Fruit fly (Drosophila melanogaster) whole organism, embryonic: Measurements from ENCODE around the gene NijB.

ENCODE experiments used
- Bteb2 ChIP-seq: fragments of 200-800 bp; sonication (Bioruptor generic); optimal IDR thresholded peaks from 2 replicates; lab custom pipeline; 2016; ENCODE audit warnings: missing biosample characterization, missing genetic modification characterization
- CG12219 ChIP-seq: fragments of 200-800 bp; sonication (Bioruptor generic); optimal IDR thresholded peaks from 3 replicates; lab custom pipeline; 2018; ENCODE audit warnings: missing biosample characterization, mild to moderate bottlenecking, missing genetic modification characterization
- CG12236 ChIP-seq: fragments of 200-800 bp; sonication (Bioruptor generic); optimal IDR thresholded peaks from 2 replicates; lab custom pipeline; 2016; ENCODE audit warnings: missing biosample characterization, missing genetic modification characterization
- CG13296 ChIP-seq: fragments of 200-800 bp; sonication (Bioruptor generic); optimal IDR thresholded peaks from 3 replicates; lab custom pipeline; 2018; ENCODE audit warnings: missing biosample characterization, mild to moderate bottlenecking, missing genetic modification characterization
- CG14050 ChIP-seq: fragments of 200-800 bp; sonication (Bioruptor generic); IDR thresholded peaks from 3 replicates; pipeline ENCODE4 v1.3.6; 2022; ENCODE audit warnings: missing biosample characterization, missing genetic modification characterization
- CG17186 ChIP-seq: fragments of 200-800 bp; sonication (Bioruptor generic); optimal IDR thresholded peaks from 3 replicates; lab custom pipeline; 2017; ENCODE audit warnings: missing biosample characterization, missing genetic modification reagents, missing genetic modification characterization
- CG17328 ChIP-seq: fragments of 200-800 bp; sonication (Bioruptor generic); IDR thresholded peaks from 2 replicates; pipeline ENCODE4 v1.3.6; 2022; ENCODE audit warnings: missing biosample characterization, missing genetic modification characterization
- CG18619 ChIP-seq: fragments of 200-800 bp; sonication (Bioruptor generic); optimal IDR thresholded peaks from 3 replicates; lab custom pipeline; 2017; ENCODE audit warnings: missing biosample characterization, mild to moderate bottlenecking, missing genetic modification characterization
- CG30020 ChIP-seq: fragments of 200-800 bp; optimal IDR thresholded peaks from 2 replicates; lab custom pipeline; 2019; ENCODE audit warnings: missing biosample characterization, mild to moderate bottlenecking, missing genetic modification characterization, moderate library complexity
- CG3065 ChIP-seq: fragments of 200-800 bp; sonication (Bioruptor generic); optimal IDR thresholded peaks from 2 replicates; lab custom pipeline; 2016; ENCODE audit warnings: missing biosample characterization, missing genetic modification characterization
- CG31224 ChIP-seq: fragments of 200-800 bp; sonication (Bioruptor generic); IDR thresholded peaks from 2 replicates; pipeline ENCODE4 v1.3.6; 2022; ENCODE audit warnings: missing biosample characterization, missing genetic modification characterization
- CG33213 ChIP-seq: fragments of 200-800 bp; sonication (Bioruptor generic); optimal IDR thresholded peaks from 3 replicates; lab custom pipeline; 2016; ENCODE audit warnings: missing biosample characterization, missing genetic modification characterization
- CG42726 ChIP-seq: fragments of 200-800 bp; sonication (Bioruptor generic); IDR thresholded peaks from 2 replicates; pipeline ENCODE4 v1.3.6; 2022; ENCODE audit warnings: missing biosample characterization, missing genetic modification characterization; ENCODE audit not compliant: partially characterized antibody
- CG4424 ChIP-seq: fragments of 200-800 bp; sonication (Bioruptor generic); optimal IDR thresholded peaks from 3 replicates; lab custom pipeline; 2016; ENCODE audit warnings: missing biosample characterization, missing genetic modification characterization
- CG4854 ChIP-seq: fragments of 200-800 bp; sonication (Bioruptor generic); optimal IDR thresholded peaks from 2 replicates; lab custom pipeline; 2016; ENCODE audit warnings: missing biosample characterization, missing genetic modification characterization, inconsistent platforms
- CG6654 ChIP-seq: fragments of 200-800 bp; sonication (Bioruptor generic); optimal IDR thresholded peaks from 2 replicates; lab custom pipeline; 2017; ENCODE audit warnings: missing biosample characterization, mild to moderate bottlenecking, missing genetic modification characterization
- CG6765 ChIP-seq: fragments of 200-800 bp; sonication (Bioruptor generic); optimal IDR thresholded peaks from 3 replicates; lab custom pipeline; 2017; ENCODE audit warnings: missing biosample characterization, mild to moderate bottlenecking, missing genetic modification characterization
- CG6791 ChIP-seq: fragments of 200-800 bp; sonication (Bioruptor generic); IDR thresholded peaks from 3 replicates; pipeline ENCODE4 v1.3.6; 2022; ENCODE audit warnings: missing biosample characterization, missing genetic modification characterization; ENCODE audit not compliant: partially characterized antibody
- CG8478 ChIP-seq: fragments of >200 bp; optimal IDR thresholded peaks from 2 replicates; lab custom pipeline; 2018
- CG9797 ChIP-seq: fragments of 200-800 bp; sonication (Bioruptor generic); optimal IDR thresholded peaks from 3 replicates; lab custom pipeline; 2018; ENCODE audit warnings: missing biosample characterization, mild to moderate bottlenecking, missing genetic modification characterization
- Dad ChIP-seq: fragments of 200-800 bp; sonication (Bioruptor generic); optimal IDR thresholded peaks from 3 replicates; lab custom pipeline; 2016; ENCODE audit warnings: missing biosample characterization, missing genetic modification characterization
- Dfd ChIP-seq, 2 experiments: fragments of >200 bp; optimal IDR thresholded peaks; 2 replicates each; lab custom pipeline; 2017; ENCODE audit warnings: missing biosample characterization in 2 of 2, missing genetic modification characterization in 2 of 2
- H15 ChIP-seq: fragments of 200-800 bp; sonication (Bioruptor generic); IDR thresholded peaks from 3 replicates; pipeline ENCODE4 v1.3.6; 2022; ENCODE audit warnings: missing biosample characterization, missing genetic modification characterization
- H2.0 ChIP-seq: fragments of 200-800 bp; sonication (Bioruptor generic); IDR thresholded peaks from 2 replicates; pipeline ENCODE4 v1.3.6; 2022; ENCODE audit warnings: missing biosample characterization, missing genetic modification characterization
- Hr51 ChIP-seq, 2 experiments: fragments of 200-800 bp; sonication (Bioruptor generic); optimal IDR thresholded peaks; 2 replicates in 1 of 2; 3 replicates in 1 of 2; lab custom pipeline; 2016 to 2018; ENCODE audit warnings: missing biosample characterization in 2 of 2, missing genetic modification characterization in 2 of 2, mild to moderate bottlenecking in 1 of 2, moderate library complexity in 1 of 2
- NC2α ChIP-seq: fragments of 200-800 bp; sonication (Bioruptor generic); optimal IDR thresholded peaks from 2 replicates; lab custom pipeline; 2016; ENCODE audit warnings: missing biosample characterization, missing genetic modification characterization
- Neu2 ChIP-seq: fragments of 200-800 bp; sonication (Bioruptor generic); optimal IDR thresholded peaks from 3 replicates; lab custom pipeline; 2016; ENCODE audit warnings: missing biosample characterization, missing genetic modification characterization, borderline replicate concordance
- Nf-YA ChIP-seq: fragments of 200-800 bp; sonication (Bioruptor generic); IDR thresholded peaks from 2 replicates; pipeline ENCODE4 v1.3.6; 2022; ENCODE audit warnings: missing biosample characterization, missing genetic modification characterization
- Nf-YB ChIP-seq: fragments of 200-800 bp; sonication (Bioruptor generic); optimal IDR thresholded peaks from 3 replicates; lab custom pipeline; 2019; ENCODE audit warnings: missing biosample characterization, mild to moderate bottlenecking, missing genetic modification characterization, moderate library complexity
- Oaz ChIP-seq: fragments of 200-800 bp; sonication (Bioruptor generic); IDR thresholded peaks from 2 replicates; pipeline ENCODE4 v1.3.6; 2022; ENCODE audit warnings: missing biosample characterization, missing genetic modification characterization
- Oli ChIP-seq: fragments of 200-800 bp; sonication (Bioruptor generic); optimal IDR thresholded peaks from 2 replicates; lab custom pipeline; 2018; ENCODE audit warnings: missing biosample characterization, mild to moderate bottlenecking, missing genetic modification characterization, moderate library complexity
- Optix ChIP-seq: fragments of 200-800 bp; sonication (Bioruptor generic); IDR thresholded peaks from 3 replicates; pipeline ENCODE4 v1.3.6; 2022; ENCODE audit warnings: missing biosample characterization, missing genetic modification characterization
- Scr ChIP-seq: fragments of 200-800 bp; sonication (Bioruptor generic); IDR thresholded peaks from 2 replicates; pipeline ENCODE4 v1.3.6; 2022; ENCODE audit warnings: missing biosample characterization, missing genetic modification characterization; ENCODE audit not compliant: partially characterized antibody
- Xrp1 ChIP-seq: fragments of 200-800 bp; sonication (Bioruptor generic); IDR thresholded peaks from 2 replicates; pipeline ENCODE4 v1.3.6; 2022; ENCODE audit warnings: missing biosample characterization, missing genetic modification characterization
- amos ChIP-seq: fragments of 200-800 bp; sonication (Bioruptor generic); IDR thresholded peaks from 2 replicates; pipeline ENCODE4 v1.3.6; 2022; ENCODE audit warnings: missing biosample characterization, missing genetic modification characterization; ENCODE audit not compliant: partially characterized antibody
- ap ChIP-seq: fragments of 200-800 bp; sonication (Bioruptor generic); IDR thresholded peaks from 2 replicates; pipeline ENCODE4 v1.3.6; 2022; ENCODE audit warnings: missing biosample characterization, missing genetic modification characterization
- cad ChIP-seq: fragments of >200 bp; optimal IDR thresholded peaks from 2 replicates; lab custom pipeline; 2017; ENCODE audit warnings: missing biosample characterization, missing genetic modification characterization
- crc ChIP-seq: fragments of 200-800 bp; sonication (Bioruptor generic); optimal IDR thresholded peaks from 2 replicates; lab custom pipeline; 2016; ENCODE audit warnings: missing biosample characterization, missing genetic modification characterization
- croc ChIP-seq: fragments of 200-800 bp; sonication (Bioruptor generic); conservative IDR thresholded peaks from 3 replicates; pipeline ENCODE4 v1.3.6; 2022; ENCODE audit warnings: missing biosample characterization, missing genetic modification characterization
- crp ChIP-seq, 2 experiments: fragments of 200-800 bp; sonication (Bioruptor generic); optimal IDR thresholded peaks; 2 replicates in 1 of 2; 3 replicates in 1 of 2; lab custom pipeline; 2017; ENCODE audit warnings: missing biosample characterization in 2 of 2, missing genetic modification characterization in 2 of 2, mild to moderate bottlenecking in 1 of 2, moderate library complexity in 1 of 2
- dmrt11E ChIP-seq: fragments of 200-800 bp; sonication (Bioruptor generic); optimal IDR thresholded peaks from 3 replicates; lab custom pipeline; 2018; ENCODE audit warnings: missing biosample characterization, mild to moderate bottlenecking, missing genetic modification characterization, moderate library complexity
- luna ChIP-seq: fragments of 200-800 bp; sonication (Bioruptor generic); optimal IDR thresholded peaks from 2 replicates; lab custom pipeline; 2016; ENCODE audit warnings: missing biosample characterization, missing genetic modification characterization
- mirr ChIP-seq: fragments of 200-800 bp; sonication (Bioruptor generic); optimal IDR thresholded peaks from 3 replicates; lab custom pipeline; 2018; ENCODE audit warnings: missing biosample characterization, mild to moderate bottlenecking, missing genetic modification characterization
- nerfin-1 ChIP-seq: fragments of 200-800 bp; sonication (Bioruptor generic); optimal IDR thresholded peaks from 3 replicates; lab custom pipeline; 2019; ENCODE audit warnings: missing biosample characterization, mild to moderate bottlenecking, missing genetic modification characterization, moderate library complexity
- peb ChIP-seq: fragments of 200-800 bp; sonication (Bioruptor generic); IDR thresholded peaks from 2 replicates; pipeline ENCODE4 v1.3.6; 2022; ENCODE audit warnings: missing biosample characterization, missing genetic modification characterization
- sd ChIP-seq: fragments of 200-800 bp; sonication (Bioruptor generic); optimal IDR thresholded peaks from 3 replicates; lab custom pipeline; 2018; ENCODE audit warnings: missing biosample characterization, mild to moderate bottlenecking, missing genetic modification characterization, moderate library complexity
- usp ChIP-seq: fragments of >200 bp; optimal IDR thresholded peaks from 2 replicates; lab custom pipeline; 2017; ENCODE audit warnings: missing biosample characterization, missing genetic modification characterization
- wor ChIP-seq: fragments of 200-800 bp; sonication (Bioruptor generic); IDR thresholded peaks from 2 replicates; pipeline ENCODE4 v1.3.6; 2022; ENCODE audit warnings: missing biosample characterization, missing genetic modification characterization
- zf30C ChIP-seq: fragments of 200-800 bp; sonication (Bioruptor generic); optimal IDR thresholded peaks from 3 replicates; lab custom pipeline; 2018; ENCODE audit warnings: missing biosample characterization, mild to moderate bottlenecking, missing genetic modification characterization

Gene NijB

DNA sequence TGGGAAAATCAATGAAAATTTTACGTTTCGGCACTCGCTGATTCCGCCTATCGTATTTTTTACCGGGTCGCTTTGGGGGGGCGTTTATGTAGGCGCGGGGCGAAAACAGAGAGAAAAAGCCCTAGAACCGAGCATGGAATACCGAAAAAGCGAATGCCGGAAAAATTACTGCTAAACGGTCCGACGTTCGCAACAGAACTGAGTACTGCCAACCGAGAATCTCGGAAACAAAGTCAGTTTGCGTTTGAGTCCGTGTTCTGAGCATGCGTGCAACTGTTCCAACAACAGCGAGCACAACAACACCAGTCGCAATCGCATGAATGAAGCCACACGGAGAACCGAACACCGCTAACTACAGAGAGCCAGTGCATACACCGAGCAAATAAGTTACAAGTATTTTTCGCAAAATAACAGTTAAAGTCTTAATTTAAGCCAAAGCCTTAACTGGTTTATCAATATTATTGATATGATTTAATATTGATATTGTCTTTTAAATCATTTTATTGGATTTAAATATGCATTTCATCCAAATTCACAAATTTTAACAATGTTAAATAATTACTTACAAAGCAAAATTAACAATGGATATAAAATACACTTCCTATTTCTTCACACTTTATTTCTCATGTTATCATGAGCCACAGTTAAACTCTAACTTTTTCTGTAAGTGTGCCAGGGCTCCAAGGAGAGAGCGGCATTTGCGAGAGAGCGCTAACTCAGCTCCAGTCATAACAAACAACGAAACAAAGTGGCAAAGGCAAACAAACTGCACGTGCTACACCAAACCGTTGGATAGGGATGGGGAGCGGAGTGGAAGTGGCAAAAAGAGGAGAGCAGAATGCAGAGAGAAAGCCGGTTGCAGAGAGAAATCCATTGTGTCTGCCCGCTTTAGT, 1.7 kb upstream of the NijB start, which contains the start of gene CG3961 (continued):
- TF ChIP-seq CG42726 (no peak), Nf-YB (peak; percentile 89), H2.0 (peak; percentile 88), CG14050 (GFP tag; lab: Robert Waterston, UW) (peak; percentile 83), cad (GFP tag; lab: Kevin White, UChicago) (no peak), CG6765 (peak; percentile 92), usp (no peak), Scr (GFP tag; lab: Robert Waterston, UW) (no peak), CG17328 (GFP tag; lab: Robert Waterston, UW) (peak; percentile 92), CG9797 (GFP tag; lab: Kevin White, UChicago) (peak; percentile 56), Neu2 (GFP tag; lab: Kevin White, UChicago) (no peak), crp (GFP tag; optimal IDR thresholded peaks at IDR 0.05; lab: Kevin White, UChicago) (peak in 1 of 2 experiments; percentile 72), zf30C (GFP tag; lab: Kevin White, UChicago) (peak; percentile 92), Bteb2 (peak; percentile 91), Dad (GFP tag; lab: Kevin White, UChicago) (peak; percentile 86), wor (peak; percentile 95), nerfin-1 (tag; lab: Kevin White, UChicago) (peak; percentile 97), CG8478 (lab: Kevin White, UChicago) (no peak), peb (GFP tag; lab: Robert Waterston, UW) (peak; percentile 94), CG6791 (GFP tag; lab: Robert Waterston, UW) (0 out of 3 replicates have a peak, but pooled peaks have one; percentile 21), CG4424 (GFP tag; lab: Kevin White, UChicago) (peak; percentile 98), CG6654 (GFP tag; lab: Kevin White, UChicago) (peak; percentile 89), Oli (tag; lab: Kevin White, UChicago) (peak; percentile 98), H15 (peak; percentile 80), CG33213 (GFP tag; lab: Kevin White, UChicago) (peak; percentile 55), croc (GFP tag; lab: Robert Waterston, UW) (peak; percentile 96), dmrt11E (tag; lab: Kevin White, UChicago) (peak; percentile 98), Xrp1 (GFP tag; lab: Robert Waterston, UW) (peak; percentile 97), CG3065 (peak; percentile 94), Dfd (GFP tag; optimal IDR thresholded peaks at IDR 0.05; lab: Kevin White, UChicago) (peak in 1 of 2 experiments; percentile 85), sd (tag; lab: Kevin White, UChicago) (peak; percentile 90), Nf-YA (GFP tag; lab: Robert Waterston, UW) (peak; percentile 76), CG18619 (GFP tag; lab: Kevin White, UChicago) (peak; percentile 98), CG12236 (peak; percentile 76), CG30020 (peak; percentile 90), Optix (GFP tag; lab: Robert Waterston, UW) (no peak), CG31224 (GFP tag; lab: Robert Waterston, UW) (peak; percentile 68), CG4854 (GFP tag; lab: Kevin White, UChicago) (peak; percentile 84), mirr (GFP tag; lab: Kevin White, UChicago) (peak; percentile 67), ap (GFP tag; lab: Robert Waterston, UW) (peak; percentile 83), CG13296 (peak; percentile 97), Hr51 (GFP tag; optimal IDR thresholded peaks at IDR 0.05; lab: Kevin White, UChicago) (peak; percentile 91 to 99), Oaz (GFP tag; lab: Robert Waterston, UW) (peak; percentile 86; the same call in 1 of the 2 replicates), NC2α (peak; percentile 80), amos (GFP tag; lab: Robert Waterston, UW) (no peak; the same call in 1 of the 2 replicates), CG17186 (GFP tag; lab: Kevin White, UChicago) (peak; percentile 91), luna (GFP tag; lab: Kevin White, UChicago) (peak; percentile 59), CG12219 (GFP tag; lab: Kevin White, UChicago) (peak; percentile 95), crc (GFP tag; lab: Kevin White, UChicago) (peak; percentile 62)
